ENCODE assay signal across 7 worm cellular contexts in genomic region chrII:580189-580643, ce11.
TF ChIP-seq lines count a peak whose summit lies in the region.

Gene cdc-37 (minus strand): TSS chrII:580593.
Gene W08F4.3 (plus strand): TSS chrII:580602.

TF ChIP-seq in whole organism, L1 larva, 84 proteins besides CTCF, POLR2A, EP300 and RAD21 (continues in another document):
- TF ChIP-seq mep-1 (tag; optimal IDR thresholded peaks at IDR 0.05; lab: Kevin White, UChicago): peak; percentile 7
- TF ChIP-seq rnt-1 (tag; optimal IDR thresholded peaks at IDR 0.05; lab: Kevin White, UChicago): peak; percentile 46
- TF ChIP-seq mef-2 (tag; optimal IDR thresholded peaks at IDR 0.05; lab: Kevin White, UChicago): no peak
- TF ChIP-seq nhr-90 (tag; optimal IDR thresholded peaks at IDR 0.05; lab: Kevin White, UChicago; ENCODE audit: poor library complexity): no peak
- no peak for TF ChIP-seq ceh-63 (GFP tag; optimal IDR thresholded peaks at IDR 0.05; lab: Kevin White, UChicago)
- no peak for TF ChIP-seq vab-15 (tag; optimal IDR thresholded peaks at IDR 0.05; lab: Kevin White, UChicago)
- TF ChIP-seq dsc-1 (tag; optimal IDR thresholded peaks at IDR 0.05; lab: Kevin White, UChicago): peak; percentile 12
- TF ChIP-seq lin-35 (GFP tag; optimal IDR thresholded peaks at IDR 0.05; lab: Kevin White, UChicago): peak; percentile 39 to 48
- peak in 2 of 3 experiments; percentile 44 to 50 for TF ChIP-seq dpl-1 (GFP tag; optimal IDR thresholded peaks at IDR 0.05; lab: Kevin White, UChicago)
- peak in 1 of 3 experiments; percentile 23 for TF ChIP-seq ceh-82 (tag; optimal IDR thresholded peaks at IDR 0.05; lab: Kevin White, UChicago)
- no peak for TF ChIP-seq nhr-77 (tag; optimal IDR thresholded peaks at IDR 0.05; lab: Kevin White, UChicago)
- TF ChIP-seq C34B4.2 (tag; optimal IDR thresholded peaks at IDR 0.05; lab: Kevin White, UChicago): no peak
- peak; percentile 5 for TF ChIP-seq nhr-47 (tag; optimal IDR thresholded peaks at IDR 0.05; lab: Kevin White, UChicago)

TF ChIP-seq in whole organism, L2 larva, 48 proteins besides CTCF, POLR2A, EP300 and RAD21 (continues in another document):
- peak; percentile 20 for TF ChIP-seq unc-55 (GFP tag; optimal IDR thresholded peaks at IDR 0.05; lab: Kevin White, UChicago)
- no peak for TF ChIP-seq sem-4 (tag; optimal IDR thresholded peaks at IDR 0.05; lab: Kevin White, UChicago)
- TF ChIP-seq lsy-2 (tag; optimal IDR thresholded peaks at IDR 0.05; lab: Kevin White, UChicago): peak in 1 of 2 experiments; percentile 10
- no peak for TF ChIP-seq unc-62 (GFP tag; optimal IDR thresholded peaks at IDR 0.05; lab: Kevin White, UChicago)
- peak; percentile 23 for TF ChIP-seq gmeb-1 (tag; optimal IDR thresholded peaks at IDR 0.05; lab: Kevin White, UChicago)
- TF ChIP-seq F13H6.1 (tag; optimal IDR thresholded peaks at IDR 0.05; lab: Kevin White, UChicago): no peak
- TF ChIP-seq skn-1 (tag; optimal IDR thresholded peaks at IDR 0.05; lab: Kevin White, UChicago): no peak
- no peak for TF ChIP-seq ztf-1 (GFP tag; conservative IDR thresholded peaks at IDR 0.05; lab: Robert Waterston, UW)
- no peak for TF ChIP-seq sma-9 (GFP tag; optimal IDR thresholded peaks at IDR 0.05; lab: Kevin White, UChicago)
- no peak for TF ChIP-seq sma-9 (tag; optimal IDR thresholded peaks at IDR 0.05; lab: Kevin White, UChicago)
- no peak for TF ChIP-seq nhr-25 (tag; optimal IDR thresholded peaks at IDR 0.05; lab: Kevin White, UChicago)
- TF ChIP-seq nhr-21 (tag; optimal IDR thresholded peaks at IDR 0.05; lab: Kevin White, UChicago): no peak
- no peak for TF ChIP-seq peb-1 (tag; optimal IDR thresholded peaks at IDR 0.05; lab: Kevin White, UChicago)
- no peak for TF ChIP-seq ceh-82 (tag; optimal IDR thresholded peaks at IDR 0.05; lab: Kevin White, UChicago)

TF ChIP-seq in whole organism, L3 larva, 47 proteins besides CTCF, POLR2A, EP300 and RAD21:
- TF ChIP-seq lin-15B (tag; optimal IDR thresholded peaks at IDR 0.05; lab: Kevin White, UChicago) (peak; percentile 16), ceh-82 (tag; optimal IDR thresholded peaks at IDR 0.05; lab: Kevin White, UChicago) (no peak), hmg-11 (tag; optimal IDR thresholded peaks at IDR 0.05; lab: Kevin White, UChicago) (peak; percentile 44)

TF ChIP-seq in whole organism, L4 larva, 104 proteins besides CTCF, POLR2A, EP300 and RAD21:
- TF ChIP-seq pha-4 (GFP tag; IDR thresholded peaks at IDR 0.05; lab: Robert Waterston, UW) (no peak), pha-4 (tag; optimal IDR thresholded peaks at IDR 0.05; lab: Kevin White, UChicago) (no peak), Y48G9A.11 (GFP tag; IDR thresholded peaks at IDR 0.05; lab: Robert Waterston, UW) (peak; percentile 43; the same call in 1 of the 2 replicates), T26A8.4 (GFP tag; IDR thresholded peaks at IDR 0.05; lab: Robert Waterston, UW) (no peak), lsy-2 (tag; optimal IDR thresholded peaks at IDR 0.05; lab: Kevin White, UChicago) (no peak), mes-2 (tag; optimal IDR thresholded peaks at IDR 0.05; lab: Kevin White, UChicago; ENCODE audit: poor library complexity, severe bottlenecking) (peak; percentile 51), lin-38 (GFP tag; IDR thresholded peaks at IDR 0.05; lab: Robert Waterston, UW) (peak; percentile 60), daf-8 (GFP tag; IDR thresholded peaks at IDR 0.05; lab: Robert Waterston, UW) (no peak), nhr-10 (tag; optimal IDR thresholded peaks at IDR 0.05; lab: Kevin White, UChicago) (no peak), dpl-1 (GFP tag; optimal IDR thresholded peaks at IDR 0.05; lab: Kevin White, UChicago) (peak; percentile 8), F26F4.8 (GFP tag; conservative IDR thresholded peaks at IDR 0.05; lab: Robert Waterston, UW) (no peak)

TF ChIP-seq in whole organism, late embryonic, 69 proteins besides CTCF, POLR2A, EP300 and RAD21:
- TF ChIP-seq ceh-22 (tag; optimal IDR thresholded peaks at IDR 0.05; lab: Kevin White, UChicago) (no peak), ztf-16 (tag; optimal IDR thresholded peaks at IDR 0.05; lab: Kevin White, UChicago) (no peak), unc-42 (tag; optimal IDR thresholded peaks at IDR 0.05; lab: Kevin White, UChicago) (peak; percentile 7)

TF ChIP-seq in whole organism, mixed stage, embryonic, 35 proteins besides CTCF, POLR2A, EP300 and RAD21:
- TF ChIP-seq unc-120 (tag; optimal IDR thresholded peaks at IDR 0.05; lab: Kevin White, UChicago; ENCODE audit: poor library complexity, severe bottlenecking): peak; percentile 98
- TF ChIP-seq lin-13 (tag; optimal IDR thresholded peaks at IDR 0.05; lab: Kevin White, UChicago): no peak
- TF ChIP-seq M03D4.4 (tag; optimal IDR thresholded peaks at IDR 0.05; lab: Kevin White, UChicago): no peak
- no peak for TF ChIP-seq mep-1 (tag; optimal IDR thresholded peaks at IDR 0.05; lab: Kevin White, UChicago)
- peak; percentile 31 for TF ChIP-seq ces-1 (GFP tag; optimal IDR thresholded peaks at IDR 0.05; lab: Kevin White, UChicago)

TF ChIP-seq in whole organism, young adult, 124 proteins besides CTCF, POLR2A, EP300 and RAD21 (continues in another document):
- TF ChIP-seq xnd-1 (tag; optimal IDR thresholded peaks at IDR 0.05; lab: Kevin White, UChicago) (peak; percentile 57), ama-1 (optimal IDR thresholded peaks at IDR 0.05; lab: Kevin White, UChicago) (no peak), ama-1 (GFP tag; optimal IDR thresholded peaks at IDR 0.05; lab: Kevin White, UChicago) (no peak), ceh-91 (GFP tag; IDR thresholded peaks at IDR 0.05; lab: Robert Waterston, UW) (peak; percentile 69), efl-1 (GFP tag; optimal IDR thresholded peaks at IDR 0.05; lab: Kevin White, UChicago) (peak; percentile 90), ekl-4 (GFP tag; IDR thresholded peaks at IDR 0.05; lab: Robert Waterston, UW) (peak; percentile 27; the same call in 1 of the 2 replicates), tlf-1 (GFP tag; optimal IDR thresholded peaks at IDR 0.05; lab: Kevin White, UChicago) (no peak), let-607 (tag; optimal IDR thresholded peaks at IDR 0.05; lab: Kevin White, UChicago) (no peak), T07F8.4 (tag; optimal IDR thresholded peaks at IDR 0.05; lab: Kevin White, UChicago) (no peak), sea-2 (GFP tag; IDR thresholded peaks at IDR 0.05; lab: Robert Waterston, UW) (no peak), unc-130 (GFP tag; optimal IDR thresholded peaks at IDR 0.05; lab: Kevin White, UChicago) (no peak), lsl-1 (GFP tag; optimal IDR thresholded peaks at IDR 0.05; lab: Kevin White, UChicago) (peak; percentile 37), snpc-1.1 (tag; optimal IDR thresholded peaks at IDR 0.05; lab: Kevin White, UChicago; ENCODE audit: insufficient read depth) (peak; percentile 12), ets-4 (GFP tag; optimal IDR thresholded peaks at IDR 0.05; lab: Kevin White, UChicago) (no peak), hlh-12 (tag; optimal IDR thresholded peaks at IDR 0.05; lab: Kevin White, UChicago) (no peak), tbx-9 (tag; optimal IDR thresholded peaks at IDR 0.05; lab: Kevin White, UChicago; ENCODE audit: borderline replicate concordance) (no peak), mxl-1 (tag; optimal IDR thresholded peaks at IDR 0.05; lab: Kevin White, UChicago) (no peak), madf-10 (tag; optimal IDR thresholded peaks at IDR 0.05; lab: Kevin White, UChicago) (no peak), madf-6 (GFP tag; IDR thresholded peaks at IDR 0.05; lab: Robert Waterston, UW) (peak; percentile 87), athp-1 (tag; optimal IDR thresholded peaks at IDR 0.05; lab: Kevin White, UChicago) (no peak), lin-26 (GFP tag; IDR thresholded peaks at IDR 0.05; lab: Robert Waterston, UW) (no peak), mcd-1 (GFP tag; IDR thresholded peaks at IDR 0.05; lab: Robert Waterston, UW) (peak; percentile 63), F52B5.7 (tag; optimal IDR thresholded peaks at IDR 0.05; lab: Kevin White, UChicago) (no peak), tbp1 (GFP tag; optimal IDR thresholded peaks at IDR 0.05; lab: Kevin White, UChicago) (no peak), dpl-1 (GFP tag; optimal IDR thresholded peaks at IDR 0.05; lab: Kevin White, UChicago) (peak; percentile 54), unc-62 (GFP tag; optimal IDR thresholded peaks at IDR 0.05; lab: Kevin White, UChicago) (no peak), B0019.2 (GFP tag; conservative IDR thresholded peaks at IDR 0.05; lab: Robert Waterston, UW) (no peak), K11D2.4 (GFP tag; IDR thresholded peaks at IDR 0.05; lab: Robert Waterston, UW) (no peak), snpc-1.3 (tag; optimal IDR thresholded peaks at IDR 0.05; lab: Kevin White, UChicago; ENCODE audit: insufficient read depth) (peak; percentile 27), lsy-27 (tag; optimal IDR thresholded peaks at IDR 0.05; lab: Kevin White, UChicago; ENCODE audit: borderline replicate concordance, insufficient read depth) (no peak), D2030.7 (GFP tag; IDR thresholded peaks at IDR 0.05; lab: Robert Waterston, UW) (peak; percentile 72), madf-8 (GFP tag; conservative IDR thresholded peaks at IDR 0.05; lab: Robert Waterston, UW) (peak; percentile 75), snpc-3.4 (tag; optimal IDR thresholded peaks at IDR 0.05; lab: Kevin White, UChicago) (peak; percentile 51), mel-28 (tag; optimal IDR thresholded peaks at IDR 0.05; lab: Kevin White, UChicago; ENCODE audit: borderline replicate concordance) (no peak), dox-1 (GFP tag; IDR thresholded peaks at IDR 0.05; lab: Robert Waterston, UW) (peak; percentile 24; the same call in 1 of the 2 replicates), ccch-3 (GFP tag; optimal IDR thresholded peaks at IDR 0.05; lab: Kevin White, UChicago) (no peak), B0261.1 (tag; optimal IDR thresholded peaks at IDR 0.05; lab: Kevin White, UChicago) (no peak), rcor-1 (GFP tag; IDR thresholded peaks at IDR 0.05; lab: Robert Waterston, UW) (peak; percentile 19; the same call in 1 of the 2 replicates), nfyb-1 (GFP tag; IDR thresholded peaks at IDR 0.05; lab: Robert Waterston, UW) (no peak), atf-7 (tag; optimal IDR thresholded peaks at IDR 0.05; lab: Kevin White, UChicago) (no peak), zfh-2 (GFP tag; conservative IDR thresholded peaks at IDR 0.05; lab: Robert Waterston, UW) (no peak), ceh-100 (GFP tag; IDR thresholded peaks at IDR 0.05; lab: Robert Waterston, UW) (no peak), F55B11.4 (tag; optimal IDR thresholded peaks at IDR 0.05; lab: Kevin White, UChicago; ENCODE audit: borderline replicate concordance, insufficient read depth) (no peak), lin-54 (GFP tag; optimal IDR thresholded peaks at IDR 0.05; lab: Kevin White, UChicago) (peak; percentile 52), him-1 (tag; optimal IDR thresholded peaks at IDR 0.05; lab: Kevin White, UChicago) (no peak), die-1 (tag; optimal IDR thresholded peaks at IDR 0.05; lab: Kevin White, UChicago) (no peak), nhr-90 (tag; optimal IDR thresholded peaks at IDR 0.05; lab: Kevin White, UChicago) (no peak)
